Worm (Caenorhabditis elegans) whole organism, L4/young adult: ENCODE results near the gene B0507.8.

ENCODE experiments used
- dao-5 ChIP-seq: sonication (generic microtip); optimal IDR thresholded peaks from 2 replicates; lab custom pipeline; 2016; ENCODE audit warnings: missing genotype, missing genetic modification characterization, moderate library complexity, missing compliant biosample characterization
- him-1 ChIP-seq: sonication (generic microtip); optimal IDR thresholded peaks from 2 replicates; lab custom pipeline; 2016; ENCODE audit warnings: missing genotype, missing genetic modification reagents, missing genetic modification characterization, missing compliant biosample characterization

ce11 chrV:8798470-8798869 is 35.7 kb upstream of the B0507.8 start:
- TF ChIP-seq dao-5 (tag; lab: Kevin White, UChicago) (no peak), him-1 (tag; lab: Kevin White, UChicago) (no peak)
